Worm (Caenorhabditis elegans) whole organism, early embryonic: Measurements from ENCODE around the gene F54D5.5.

Experiments used
- B0310.2 ChIP-seq: sonication (generic microtip); optimal IDR thresholded peaks from 2 replicates; lab custom pipeline; 2016; ENCODE audit warnings: mild to moderate bottlenecking, missing genetic modification characterization, missing compliant biosample characterization
- F13C5.2 ChIP-seq: sonication (generic microtip); optimal IDR thresholded peaks from 2 replicates; lab custom pipeline; 2017; ENCODE audit warnings: mild to moderate bottlenecking, missing genetic modification characterization, inconsistent platforms, missing compliant biosample characterization
- aly-1 ChIP-seq: sonication (generic microtip); optimal IDR thresholded peaks from 2 replicates; lab custom pipeline; 2016; ENCODE audit warnings: missing genetic modification characterization, missing compliant biosample characterization
- ama-1 ChIP-seq: fragments of 150-350 bp; optimal IDR thresholded peaks from 2 replicates; lab custom pipeline; 2014
- ceh-13 ChIP-seq: fragments of 200-800 bp; sonication (Bioruptor generic); optimal IDR thresholded peaks from 2 replicates; lab custom pipeline; 2018; ENCODE audit warnings: mild to moderate bottlenecking, missing genetic modification characterization, missing compliant biosample characterization
- ceh-36 ChIP-seq: sonication (generic microtip); optimal IDR thresholded peaks from 2 replicates; lab custom pipeline; 2016; ENCODE audit warnings: missing genetic modification characterization, inconsistent platforms, missing compliant biosample characterization
- ets-7 ChIP-seq: sonication (generic microtip); optimal IDR thresholded peaks from 2 replicates; lab custom pipeline; 2016; ENCODE audit warnings: missing genotype, missing genetic modification characterization, missing compliant biosample characterization
- flt-1 ChIP-seq: fragments of 200-800 bp; sonication (Bioruptor generic); IDR thresholded peaks from 2 replicates; pipeline ENCODE4 v1.3.6; 2022; ENCODE audit warnings: missing genetic modification characterization, missing compliant biosample characterization
- hmbx-1 ChIP-seq: sonication (generic microtip); optimal IDR thresholded peaks from 2 replicates; lab custom pipeline; 2016; ENCODE audit warnings: mild to moderate bottlenecking, missing genetic modification characterization, missing compliant biosample characterization
- hmg-4 ChIP-seq: fragments of 200-800 bp; sonication (Bioruptor generic); optimal IDR thresholded peaks from 2 replicates; lab custom pipeline; 2018; ENCODE audit warnings: mild to moderate bottlenecking, missing genetic modification characterization, missing compliant biosample characterization
- hnd-1 ChIP-seq: sonication (generic microtip); optimal IDR thresholded peaks from 2 replicates; lab custom pipeline; 2016; ENCODE audit warnings: missing genetic modification characterization, missing compliant biosample characterization
- pes-1 ChIP-seq: fragments of 200-800 bp; sonication (Bioruptor generic); IDR thresholded peaks from 2 replicates; pipeline ENCODE4 v1.3.6; 2022; ENCODE audit warnings: missing genetic modification reagents, missing genetic modification characterization, missing compliant biosample characterization
- scrt-1 ChIP-seq: fragments of 200-800 bp; sonication (Bioruptor generic); IDR thresholded peaks from 2 replicates; pipeline ENCODE4 v1.3.6; 2022; ENCODE audit warnings: missing genetic modification characterization, missing compliant biosample characterization
- sea-1 ChIP-seq: fragments of 200-800 bp; sonication (Bioruptor generic); conservative IDR thresholded peaks from 2 replicates; pipeline ENCODE4 v1.3.6; 2022; ENCODE audit warnings: missing genetic modification characterization, missing compliant biosample characterization
- tbx-11 ChIP-seq: fragments of 200-800 bp; sonication (Bioruptor generic); IDR thresholded peaks from 2 replicates; pipeline ENCODE4 v1.3.6; 2022; ENCODE audit warnings: missing genetic modification characterization, missing compliant biosample characterization
- tbx-37 ChIP-seq: fragments of 200-800 bp; sonication (Bioruptor generic); conservative IDR thresholded peaks from 2 replicates; pipeline ENCODE4 v1.3.6; 2022; ENCODE audit warnings: missing genetic modification reagents, missing genetic modification characterization, missing compliant biosample characterization
- tra-4 ChIP-seq: sonication (generic microtip); optimal IDR thresholded peaks from 2 replicates; lab custom pipeline; 2017; ENCODE audit warnings: missing genetic modification characterization, missing compliant biosample characterization

Gene F54D5.5

DNA sequence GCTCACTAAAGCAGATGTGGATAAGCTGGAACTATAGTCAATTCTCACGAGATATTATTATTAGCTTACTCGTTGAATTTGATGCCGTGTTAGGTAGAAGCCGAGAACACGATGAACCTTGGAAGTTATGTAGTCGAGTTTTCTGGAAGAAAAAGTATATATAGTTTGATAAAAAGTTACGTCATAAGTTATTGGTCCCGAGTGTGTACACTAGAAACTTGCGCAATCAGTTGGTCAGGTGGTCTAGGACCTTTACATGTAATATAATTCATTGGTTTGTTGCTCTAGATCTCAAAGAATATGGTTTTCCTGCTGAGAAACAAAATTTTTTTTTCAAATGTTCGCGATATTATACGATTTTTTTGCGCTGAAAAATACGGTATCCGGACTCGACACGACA, 30.9 kb downstream of the F54D5.5 start:
- no peak for TF ChIP-seq hmbx-1 (tag; lab: Kevin White, UChicago)
- no peak for TF ChIP-seq F13C5.2 (tag; lab: Kevin White, UChicago)
- TF ChIP-seq scrt-1 (GFP tag; lab: Robert Waterston, UW): no peak
- no peak for TF ChIP-seq hnd-1 (tag; lab: Kevin White, UChicago)
- no peak for TF ChIP-seq B0310.2 (tag; lab: Kevin White, UChicago)
- TF ChIP-seq sea-1 (GFP tag; lab: Robert Waterston, UW): no peak
- no peak for TF ChIP-seq ets-7 (tag; lab: Kevin White, UChicago)
- TF ChIP-seq aly-1 (tag; lab: Kevin White, UChicago): no peak
- no peak for TF ChIP-seq pes-1 (GFP tag; lab: Robert Waterston, UW)
- no peak for TF ChIP-seq flt-1 (GFP tag; lab: Robert Waterston, UW)
- TF ChIP-seq ceh-36 (tag; lab: Kevin White, UChicago): no peak
- no peak for TF ChIP-seq tbx-37 (GFP tag; lab: Robert Waterston, UW)
- no peak for TF ChIP-seq ama-1 (lab: Kevin White, UChicago)
- TF ChIP-seq tbx-11 (GFP tag; lab: Robert Waterston, UW): no peak
- TF ChIP-seq ceh-13 (GFP tag; lab: Kevin White, UChicago): no peak

ce11 chrII:11535429-11535828, 31.4 kb downstream of the F54D5.5 start:
- TF ChIP-seq B0310.2 (tag; lab: Kevin White, UChicago) (no peak), aly-1 (tag; lab: Kevin White, UChicago) (no peak), ets-7 (tag; lab: Kevin White, UChicago) (no peak), hmg-4 (GFP tag; lab: Kevin White, UChicago) (peak; percentile 74), flt-1 (GFP tag; lab: Robert Waterston, UW) (peak; percentile 35; the same call in 1 of the 2 replicates), ceh-13 (GFP tag; lab: Kevin White, UChicago) (no peak), pes-1 (GFP tag; lab: Robert Waterston, UW) (0 out of 2 replicates have a peak, but pooled peaks have one; percentile 7), tbx-37 (GFP tag; lab: Robert Waterston, UW) (0 out of 2 replicates have a peak, but pooled peaks have one; percentile 4), F13C5.2 (tag; lab: Kevin White, UChicago) (no peak), ama-1 (lab: Kevin White, UChicago) (no peak), tbx-11 (GFP tag; lab: Robert Waterston, UW) (no peak), sea-1 (GFP tag; lab: Robert Waterston, UW) (peak; percentile 56; the same call in 1 of the 2 replicates), hnd-1 (tag; lab: Kevin White, UChicago) (no peak), tra-4 (no peak), scrt-1 (GFP tag; lab: Robert Waterston, UW) (no peak), hmbx-1 (tag; lab: Kevin White, UChicago) (no peak), ceh-36 (tag; lab: Kevin White, UChicago) (peak; percentile 11)

DNA sequence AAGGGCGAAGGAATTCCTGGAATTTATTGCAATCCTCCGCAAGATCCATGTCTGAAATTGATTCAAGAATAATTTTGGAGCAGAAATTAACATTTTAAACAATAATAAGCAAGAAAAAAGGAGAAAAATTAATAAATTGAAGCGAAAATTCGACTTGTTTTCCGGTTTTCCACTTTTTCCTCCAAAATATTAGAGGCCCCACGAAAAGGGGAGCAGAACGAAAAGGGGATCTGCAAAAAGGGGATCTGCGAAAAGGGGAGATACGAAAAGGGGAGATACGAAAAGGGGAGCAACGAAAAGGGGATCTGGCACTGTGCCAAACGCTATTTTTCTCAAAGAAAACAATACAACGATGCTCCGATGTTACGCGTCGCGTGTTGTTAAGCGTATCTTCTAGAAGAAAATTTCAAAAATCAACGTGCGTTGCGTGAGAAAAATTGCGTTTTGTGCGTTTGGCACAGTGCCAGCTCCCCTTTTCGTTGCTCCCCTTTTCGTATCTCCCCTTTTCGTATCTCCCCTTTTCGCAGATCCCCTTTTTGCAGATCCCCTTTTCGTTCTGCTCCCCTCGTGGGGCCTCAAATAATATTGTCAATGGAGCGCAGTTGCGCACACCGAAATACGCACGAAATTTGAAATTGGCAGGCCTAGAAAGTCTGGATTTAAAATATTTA, 32.3 kb downstream of the F54D5.5 start, which contains the start of gene Y62F5A.12:
Y62F5A.12 (minus strand) TSS at position 51 of the 671 bp plus-strand sequence.
- TF ChIP-seq scrt-1 (GFP tag; lab: Robert Waterston, UW) (peak; percentile 71; the same call in 1 of the 2 replicates), flt-1 (GFP tag; lab: Robert Waterston, UW) (peak; percentile 82), hnd-1 (tag; lab: Kevin White, UChicago) (peak; percentile 36), ets-7 (tag; lab: Kevin White, UChicago) (peak; percentile 70), tbx-37 (GFP tag; lab: Robert Waterston, UW) (peak; percentile 86), ceh-13 (GFP tag; lab: Kevin White, UChicago) (peak; percentile 14), hmg-4 (GFP tag; lab: Kevin White, UChicago) (peak; percentile 13), sea-1 (GFP tag; lab: Robert Waterston, UW) (peak; percentile 79), tbx-11 (GFP tag; lab: Robert Waterston, UW) (peak; percentile 63), pes-1 (GFP tag; lab: Robert Waterston, UW) (peak; percentile 86)

DNA sequence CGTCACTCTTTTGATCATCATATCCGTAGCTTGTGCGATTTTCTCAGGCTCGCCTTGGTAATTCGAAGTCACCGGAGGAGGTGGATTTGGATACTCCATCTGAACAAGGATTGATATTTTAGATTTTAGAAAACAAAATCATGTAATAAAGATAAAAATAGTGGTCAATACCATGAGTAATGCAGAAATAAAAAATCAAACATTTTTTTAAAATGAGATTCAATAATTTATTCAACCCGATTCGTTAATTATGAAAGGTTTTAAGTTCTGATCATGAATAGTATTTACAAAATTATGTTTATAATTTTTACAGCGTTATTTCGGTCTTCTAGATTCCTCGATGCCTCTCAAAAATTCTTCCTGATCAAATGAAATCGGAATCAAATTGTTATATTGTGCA, 33.1 kb downstream of the F54D5.5 start, which contains the start of gene mdt-8:
mdt-8 (minus strand) TSS at position 101 of the 400 bp plus-strand sequence.
- no peak for TF ChIP-seq pes-1 (GFP tag; lab: Robert Waterston, UW)
- TF ChIP-seq sea-1 (GFP tag; lab: Robert Waterston, UW): no peak
- TF ChIP-seq tra-4: no peak
- TF ChIP-seq ceh-13 (GFP tag; lab: Kevin White, UChicago): no peak
- no peak for TF ChIP-seq ama-1 (lab: Kevin White, UChicago)
- TF ChIP-seq hmg-4 (GFP tag; lab: Kevin White, UChicago): no peak
- TF ChIP-seq scrt-1 (GFP tag; lab: Robert Waterston, UW): no peak
- no peak for TF ChIP-seq ets-7 (tag; lab: Kevin White, UChicago)
- TF ChIP-seq hmbx-1 (tag; lab: Kevin White, UChicago): no peak

ce11 chrII:11526954-11527353, 39.9 kb downstream of the F54D5.5 start, which contains the start of gene age-1:
Gene age-1 (minus strand): TSS chrII:11527054.
- TF ChIP-seq hmbx-1 (tag; lab: Kevin White, UChicago): no peak
- TF ChIP-seq tbx-37 (GFP tag; lab: Robert Waterston, UW): no peak
- no peak for TF ChIP-seq sea-1 (GFP tag; lab: Robert Waterston, UW)
- TF ChIP-seq aly-1 (tag; lab: Kevin White, UChicago): no peak
- no peak for TF ChIP-seq tra-4
- TF ChIP-seq F13C5.2 (tag; lab: Kevin White, UChicago): no peak
- no peak for TF ChIP-seq tbx-11 (GFP tag; lab: Robert Waterston, UW)
- TF ChIP-seq flt-1 (GFP tag; lab: Robert Waterston, UW): no peak
- no peak for TF ChIP-seq pes-1 (GFP tag; lab: Robert Waterston, UW)
- TF ChIP-seq B0310.2 (tag; lab: Kevin White, UChicago): no peak
- no peak for TF ChIP-seq ceh-36 (tag; lab: Kevin White, UChicago)
- no peak for TF ChIP-seq ets-7 (tag; lab: Kevin White, UChicago)
- no peak for TF ChIP-seq hmg-4 (GFP tag; lab: Kevin White, UChicago)
- no peak for TF ChIP-seq ama-1 (lab: Kevin White, UChicago)
- no peak for TF ChIP-seq hnd-1 (tag; lab: Kevin White, UChicago)
- TF ChIP-seq scrt-1 (GFP tag; lab: Robert Waterston, UW): no peak
- TF ChIP-seq ceh-13 (GFP tag; lab: Kevin White, UChicago): no peak

DNA sequence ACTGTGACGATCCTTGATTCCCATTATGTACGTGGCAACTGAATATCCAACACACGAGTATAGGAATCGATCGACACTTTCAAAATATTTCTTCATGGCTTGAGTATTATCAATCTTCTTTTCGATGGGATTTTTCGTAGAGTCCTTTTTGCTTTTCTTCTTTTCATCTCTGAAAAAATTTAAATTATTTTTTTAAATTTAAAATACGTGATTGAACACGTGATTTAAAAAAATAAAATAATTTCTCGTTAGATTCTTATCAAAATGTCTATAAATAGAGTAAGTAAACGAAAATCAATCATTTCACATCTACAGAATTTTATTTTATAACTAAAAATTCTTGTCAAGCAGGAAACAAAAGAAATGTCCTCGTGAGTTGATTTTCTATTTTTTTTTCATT, 45.5 kb downstream of the F54D5.5 start, which contains the start of gene Y62F5A.10:
Y62F5A.10 (plus strand) TSS at position 301 of the 400 bp plus-strand sequence.
- TF ChIP-seq ceh-13 (GFP tag; lab: Kevin White, UChicago) (no peak), hnd-1 (tag; lab: Kevin White, UChicago) (no peak), aly-1 (tag; lab: Kevin White, UChicago) (no peak), pes-1 (GFP tag; lab: Robert Waterston, UW) (no peak), sea-1 (GFP tag; lab: Robert Waterston, UW) (no peak), scrt-1 (GFP tag; lab: Robert Waterston, UW) (no peak), tbx-37 (GFP tag; lab: Robert Waterston, UW) (no peak), F13C5.2 (tag; lab: Kevin White, UChicago) (no peak), ama-1 (lab: Kevin White, UChicago) (no peak), hmg-4 (GFP tag; lab: Kevin White, UChicago) (no peak), ets-7 (tag; lab: Kevin White, UChicago) (no peak), flt-1 (GFP tag; lab: Robert Waterston, UW) (no peak), ceh-36 (tag; lab: Kevin White, UChicago) (no peak), B0310.2 (tag; lab: Kevin White, UChicago) (no peak), tra-4 (no peak)
